Fruit fly (Drosophila melanogaster): ENCODE data around the gene ple.

ple gene

dm6 chr3L:6694181-6694580 is 25.1 kb downstream of the ple start:
- no peak for TF ChIP-seq CG32264 (GFP tag; optimal IDR thresholded peaks at IDR 0.05)
- no peak for TF ChIP-seq Mio (GFP tag; optimal IDR thresholded peaks at IDR 0.05)
- no peak for TF ChIP-seq Rel (GFP tag; optimal IDR thresholded peaks at IDR 0.05)
- peak; percentile 39 for TF ChIP-seq Rel (tag; optimal IDR thresholded peaks at IDR 0.05)
- TF ChIP-seq h (GFP tag; optimal IDR thresholded peaks at IDR 0.05): no peak
- TF ChIP-seq lola (GFP tag; optimal IDR thresholded peaks at IDR 0.05): no peak
- TF ChIP-seq CG9705 (GFP tag; optimal IDR thresholded peaks at IDR 0.05): no peak

DNA sequence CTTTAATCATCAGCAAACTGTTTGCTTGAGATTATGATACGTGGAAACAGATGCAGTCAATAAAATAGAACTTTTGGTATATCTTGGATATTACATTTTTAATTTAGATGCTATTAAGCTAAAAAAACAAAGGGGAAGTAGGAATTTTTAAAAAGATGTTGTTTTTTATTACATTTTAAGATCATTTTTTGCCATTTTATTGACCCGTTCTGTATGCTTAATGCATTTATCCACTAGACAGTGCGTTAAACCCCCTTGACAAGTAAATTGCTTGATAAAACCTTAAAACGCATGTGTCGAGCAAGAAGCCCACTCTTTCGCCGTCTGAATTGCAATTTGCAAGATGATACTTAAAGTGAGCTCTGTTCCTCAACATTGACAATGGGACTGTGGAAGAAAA is 26.1 kb downstream of the ple start:
- no peak for TF ChIP-seq Hnf4 (GFP tag; optimal IDR thresholded peaks at IDR 0.05)
- TF ChIP-seq brk (GFP tag; optimal IDR thresholded peaks at IDR 0.05): no peak
- no peak for TF ChIP-seq jim (GFP tag; optimal IDR thresholded peaks at IDR 0.05)
- no peak for TF ChIP-seq N (GFP tag; optimal IDR thresholded peaks at IDR 0.05)
- TF ChIP-seq Vsx2 (GFP tag; optimal IDR thresholded peaks at IDR 0.05; ENCODE audit: partially characterized antibody): no peak
- no peak for TF ChIP-seq Abd-B (GFP tag; optimal IDR thresholded peaks at IDR 0.05)
- TF ChIP-seq Hr78 (GFP tag; optimal IDR thresholded peaks at IDR 0.05): no peak
- no peak for TF ChIP-seq pan (optimal IDR thresholded peaks at IDR 0.05)
- no peak for TF ChIP-seq GATAd (GFP tag; optimal IDR thresholded peaks at IDR 0.05)
- TF ChIP-seq CG9705 (GFP tag; optimal IDR thresholded peaks at IDR 0.05): no peak
- TF ChIP-seq Rel (GFP tag; optimal IDR thresholded peaks at IDR 0.05): no peak
- no peak for TF ChIP-seq Rel (tag; optimal IDR thresholded peaks at IDR 0.05)
- TF ChIP-seq sv (GFP tag; optimal IDR thresholded peaks at IDR 0.05): no peak
- no peak for TF ChIP-seq dmrt93B (GFP tag; optimal IDR thresholded peaks at IDR 0.05)
- TF ChIP-seq Sp1 (GFP tag; optimal IDR thresholded peaks at IDR 0.05): no peak
- no peak for TF ChIP-seq h (GFP tag; optimal IDR thresholded peaks at IDR 0.05)
- no peak for TF ChIP-seq usp (GFP tag; optimal IDR thresholded peaks at IDR 0.05)
- TF ChIP-seq Myc (optimal IDR thresholded peaks at IDR 0.05): no peak
- TF ChIP-seq foxo (GFP tag; optimal IDR thresholded peaks at IDR 0.05): no peak

DNA sequence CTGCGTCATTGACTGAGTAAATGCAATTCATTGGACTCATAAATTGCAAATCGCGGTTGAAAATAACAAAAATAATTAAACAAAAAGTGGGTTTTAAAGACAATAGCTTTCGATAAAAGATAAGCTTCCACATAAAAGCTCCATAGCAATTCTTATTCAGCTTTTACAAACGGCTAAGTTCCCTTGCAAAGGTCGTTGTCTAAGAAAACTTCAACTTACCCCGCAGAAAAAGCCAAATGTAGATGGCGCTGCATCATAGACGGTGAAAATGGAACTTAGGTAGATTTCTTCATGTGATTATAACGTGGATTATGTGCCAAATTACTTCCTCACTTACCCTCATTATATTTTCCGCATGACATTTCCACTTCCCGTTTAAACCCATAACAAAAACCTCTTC is 30.4 kb downstream of the ple start:
- no peak for TF ChIP-seq rgr (GFP tag; optimal IDR thresholded peaks at IDR 0.05)
- TF ChIP-seq jim (GFP tag; optimal IDR thresholded peaks at IDR 0.05): no peak

dm6 chr3L:6667716-6668115 is 51.6 kb downstream of the ple start, which contains the start of gene Grl65a:
Gene Grl65a (minus strand): TSS chr3L:6667816.
- no peak for TF ChIP-seq dl (GFP tag; optimal IDR thresholded peaks at IDR 0.05; ENCODE audit: insufficient read depth in 1 of 2, partially characterized antibody in 2 of 2)
- no peak for TF ChIP-seq ey (GFP tag; optimal IDR thresholded peaks at IDR 0.05)
- no peak for TF ChIP-seq CG32264 (GFP tag; optimal IDR thresholded peaks at IDR 0.05)
- TF ChIP-seq sage (GFP tag; optimal IDR thresholded peaks at IDR 0.05): no peak
- TF ChIP-seq dsf (GFP tag; optimal IDR thresholded peaks at IDR 0.05; ENCODE audit: borderline replicate concordance): no peak
- no peak for TF ChIP-seq psq (GFP tag; optimal IDR thresholded peaks at IDR 0.05)
- TF ChIP-seq Hr78 (GFP tag; optimal IDR thresholded peaks at IDR 0.05): no peak
- TF ChIP-seq Hr83 (GFP tag; optimal IDR thresholded peaks at IDR 0.05; ENCODE audit: poor library complexity, severe bottlenecking): no peak
- TF ChIP-seq sv (GFP tag; optimal IDR thresholded peaks at IDR 0.05): no peak
- no peak for TF ChIP-seq foxo (GFP tag; optimal IDR thresholded peaks at IDR 0.05)

- TF ChIP-seq pan (optimal IDR thresholded peaks at IDR 0.05) (no peak), Hr78 (GFP tag; optimal IDR thresholded peaks at IDR 0.05) (no peak), CG32264 (GFP tag; optimal IDR thresholded peaks at IDR 0.05) (no peak), dsf (GFP tag; optimal IDR thresholded peaks at IDR 0.05; ENCODE audit: borderline replicate concordance) (no peak), Hnf4 (GFP tag; optimal IDR thresholded peaks at IDR 0.05) (no peak), fru (GFP tag; optimal IDR thresholded peaks at IDR 0.05) (no peak)
Measured at dm6 chr3L:6665541-6665940, 53.8 kb downstream of the ple start, which contains the start of gene eIF4E4. Gene eIF4E4 (minus strand): TSS chr3L:6665641.

Measured in whole organism, wandering third instar larva.